Worm (Caenorhabditis elegans) whole organism, L1 larva: Measurements from ENCODE around the gene aak-1.

Source experiments
- dsc-1 ChIP-seq: sonication (generic microtip); optimal IDR thresholded peaks from 2 replicates; lab custom pipeline; 2016; ENCODE audit warnings: mild to moderate bottlenecking, missing genetic modification characterization, missing compliant biosample characterization
- efl-1 ChIP-seq, 4 experiments: fragments of 150-350 bp; optimal IDR thresholded peaks in 3 of 4; peaks in 1 of 4; 1 replicate in 1 of 4; 2 replicates in 3 of 4; lab custom pipeline; 2014; ENCODE audit warnings: missing biosample characterization in 2 of 4, missing genetic modification characterization in 2 of 4, missing genetic modification reagents in 2 of 4

DNA sequence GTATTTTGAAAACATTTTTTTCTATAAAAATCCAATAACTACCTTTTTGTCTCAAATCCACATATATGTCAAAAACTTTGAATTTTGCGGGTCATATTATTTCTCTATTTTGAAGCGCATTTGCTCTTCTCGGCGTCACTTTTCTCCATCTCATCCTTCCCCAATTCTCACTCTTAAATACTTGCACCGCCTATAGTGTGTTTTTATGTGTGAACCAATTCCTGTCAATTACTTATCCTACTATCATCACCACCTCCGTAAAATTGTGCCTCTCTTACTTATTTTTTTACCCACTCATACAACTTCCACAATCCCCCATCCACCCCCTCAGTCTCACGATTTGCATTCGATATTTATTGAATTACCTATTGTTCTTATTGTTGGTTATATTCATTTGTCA is 44.9 kb upstream of the aak-1 start:
- TF ChIP-seq efl-1 (optimal IDR thresholded peaks at IDR 0.05; lab: Kevin White, UChicago), result no peak
- TF ChIP-seq efl-1 (GFP tag; optimal IDR thresholded peaks at IDR 0.05 in 1 of 2; lab: Kevin White, UChicago), result no peak
- TF ChIP-seq dsc-1 (tag; lab: Kevin White, UChicago), result no peak
